Worm (Caenorhabditis elegans) whole organism, late embryonic: ENCODE data around the gene clec-86.

Experiments
- K02D7.2 ChIP-seq: sonication (generic microtip); optimal IDR thresholded peaks from 2 replicates; lab custom pipeline; 2017; ENCODE audit warnings: mild to moderate bottlenecking, missing genetic modification characterization, missing compliant biosample characterization
- nfya-1 ChIP-seq: sonication (generic microtip); optimal IDR thresholded peaks from 2 replicates; lab custom pipeline; 2017; ENCODE audit warnings: missing genetic modification characterization, mild to moderate bottlenecking, missing compliant biosample characterization, antibody characterized with exemption, moderate library complexity
- rnt-1 ChIP-seq: sonication (generic microtip); optimal IDR thresholded peaks from 2 replicates; lab custom pipeline; 2016; ENCODE audit warnings: missing genetic modification characterization, missing compliant biosample characterization
- tbx-2 ChIP-seq: sonication (generic microtip); optimal IDR thresholded peaks from 2 replicates; lab custom pipeline; 2016; ENCODE audit warnings: missing genetic modification characterization, missing compliant biosample characterization
- unc-3 ChIP-seq, 2 experiments: fragments of 200-800 bp in 1 of 2; sonication (Bioruptor generic) in 1 of 2; sonication (generic microtip) in 1 of 2; conservative IDR thresholded peaks in 1 of 2; optimal IDR thresholded peaks in 1 of 2; 2 replicates each; pipeline versions ENCODE4 v1.3.6 to Lab custom; 2016 to 2022; ENCODE audit warnings: missing compliant biosample characterization in 2 of 2, missing genetic modification characterization in 2 of 2, missing genetic modification reagents in 1 of 2
- unc-86 ChIP-seq: sonication (generic microtip); optimal IDR thresholded peaks from 2 replicates; lab custom pipeline; 2016; ENCODE audit warnings: missing genetic modification characterization, missing compliant biosample characterization

DNA sequence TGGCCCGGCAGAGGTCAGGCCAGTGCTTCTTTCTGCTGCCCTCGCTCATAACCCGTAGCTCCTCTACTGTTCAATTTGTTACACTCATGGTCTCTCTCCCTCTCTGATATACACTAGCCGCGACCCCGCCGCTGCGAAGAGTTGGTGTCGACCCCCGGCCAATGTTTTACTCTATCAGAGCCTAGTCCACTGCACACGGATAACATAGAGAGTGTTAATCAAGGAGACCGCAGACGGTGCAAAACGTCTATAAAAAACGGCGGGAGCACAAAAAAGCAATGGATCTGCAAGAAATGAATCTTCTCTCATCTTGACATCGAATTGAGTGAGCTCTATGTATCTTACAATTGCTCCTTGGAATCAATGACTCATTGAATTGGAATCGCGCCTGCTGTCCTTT is 13.8 kb downstream of the clec-86 start:
- TF ChIP-seq rnt-1 (no peak), tbx-2 (peak; percentile 44), nfya-1 (tag; lab: Kevin White, UChicago) (no peak), K02D7.2 (tag; lab: Kevin White, UChicago) (no peak), unc-86 (tag; lab: Kevin White, UChicago) (no peak), unc-3 (GFP tag; conservative IDR thresholded peaks at IDR 0.05; lab: Robert Waterston, UW) (no peak), unc-3 (tag; optimal IDR thresholded peaks at IDR 0.05; lab: Kevin White, UChicago) (no peak)
